Fruit fly (Drosophila melanogaster): Measurements from ENCODE around the gene CG15370.

DNA sequence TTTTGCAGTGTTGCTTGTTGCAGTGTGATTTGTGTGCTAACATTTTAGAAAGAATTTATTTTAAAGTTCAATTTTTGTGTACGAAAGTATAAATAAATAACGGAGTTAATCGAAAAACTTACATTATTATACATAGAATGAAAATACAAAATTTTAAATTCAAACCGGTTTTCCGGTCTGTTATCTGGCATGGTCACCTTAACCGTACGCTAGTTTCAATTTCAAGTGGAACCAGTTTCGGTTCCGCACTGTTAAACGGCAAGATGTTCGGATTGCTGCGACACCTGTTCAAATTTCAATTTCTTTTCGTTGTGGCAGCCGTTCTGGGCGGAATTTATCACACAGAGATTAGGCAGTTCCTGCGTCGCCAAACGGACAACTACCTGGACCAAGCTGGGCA lies 32.8 kb upstream of the CG15370 start, which contains the start of gene CG12056:
- TF ChIP-seq CG8301 (tag; optimal IDR thresholded peaks at IDR 0.05) (no peak), gl (tag; optimal IDR thresholded peaks at IDR 0.05) (no peak), CG17806 (tag; optimal IDR thresholded peaks at IDR 0.05) (no peak), CG14655 (GFP tag; optimal IDR thresholded peaks at IDR 0.05) (no peak), rn (GFP tag; IDR thresholded peaks at IDR 0.05) (no peak), Pif1A (GFP tag; optimal IDR thresholded peaks at IDR 0.05) (no peak), CG9948 (tag; optimal IDR thresholded peaks at IDR 0.05) (no peak), CG10348 (GFP tag; IDR thresholded peaks at IDR 0.05) (no peak), Ets98B (GFP tag; IDR thresholded peaks at IDR 0.05) (no peak), fd96Ca (GFP tag; IDR thresholded peaks at IDR 0.05) (no peak), CG15710 (tag; optimal IDR thresholded peaks at IDR 0.05) (no peak), CG12605 (GFP tag; IDR thresholded peaks at IDR 0.05) (no peak), CG8159 (tag; optimal IDR thresholded peaks at IDR 0.05) (no peak)
